Comparison of ENCODE assay signal across 2 fruit fly cellular contexts in the genomic region with DNA sequence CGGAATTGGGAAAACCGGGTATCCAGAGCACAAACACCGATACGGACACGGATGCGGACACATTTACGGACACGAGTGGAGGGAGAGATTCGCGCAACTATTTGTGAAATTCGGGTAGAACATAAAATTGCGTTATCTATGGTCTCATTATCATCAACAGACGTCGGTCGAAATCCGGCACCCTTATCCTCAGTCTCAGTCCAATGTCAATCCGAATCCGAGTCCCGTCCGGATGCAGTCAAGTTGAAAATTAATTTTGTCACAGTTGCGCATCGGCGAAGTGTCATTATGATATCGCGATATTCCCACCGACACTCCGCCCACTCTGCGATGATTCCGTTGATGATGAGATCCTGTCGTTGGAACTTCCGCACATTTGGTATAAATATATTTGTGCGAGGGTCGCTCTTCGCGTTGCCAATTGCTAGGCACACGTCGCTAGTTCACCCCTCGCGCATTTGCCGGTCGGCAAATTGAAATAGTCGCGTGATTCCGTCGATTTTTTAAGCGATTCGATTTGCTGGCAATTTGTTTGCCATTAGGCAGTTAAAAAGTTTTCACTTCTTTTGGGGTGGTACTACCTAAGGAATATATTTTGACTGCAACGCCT.
A peak's percentile ranks its signal among the peaks of the same experiment; 100 is the strongest.
TF ChIP-seq lines count a peak whose summit lies in the region.

No protein-coding gene starts in this region.

- no peak for TF ChIP-seq CTCF in whole organism, embryonic (GFP tag; optimal IDR thresholded peaks at IDR 0.05; lab: Kevin White, UChicago)

TF ChIP-seq in whole organism, adult, 20 proteins besides CTCF, POLR2A, EP300 and RAD21:
- TF ChIP-seq kay (GFP tag; lab: Kevin White, UChicago; ENCODE audit: borderline replicate concordance) (peak; percentile 37), toe (GFP tag; optimal IDR thresholded peaks at IDR 0.05; lab: Kevin White, UChicago) (no peak)

TF ChIP-seq in whole organism, embryonic, 481 proteins besides CTCF, POLR2A, EP300 and RAD21:
- peak; percentile 73 for TF ChIP-seq pros (GFP tag; optimal IDR thresholded peaks at IDR 0.05; lab: Kevin White, UChicago)
- TF ChIP-seq CG6689 (GFP tag; IDR thresholded peaks at IDR 0.05; lab: Robert Waterston, UW), result no peak
- TF ChIP-seq kni (GFP tag; optimal IDR thresholded peaks at IDR 0.05; lab: Kevin White, UChicago), result peak; percentile 59
- no peak for TF ChIP-seq CG4730 (GFP tag; IDR thresholded peaks at IDR 0.05; lab: Robert Waterston, UW)
- TF ChIP-seq gsb-n (tag; optimal IDR thresholded peaks at IDR 0.05; lab: Kevin White, UChicago), result peak; percentile 55
- no peak for TF ChIP-seq CkIIα-i1 (GFP tag; IDR thresholded peaks at IDR 0.05; lab: Robert Waterston, UW)
- TF ChIP-seq Hey (tag; optimal IDR thresholded peaks at IDR 0.05; lab: Kevin White, UChicago), result peak; percentile 42
- TF ChIP-seq Awh (GFP tag; IDR thresholded peaks at IDR 0.05; lab: Robert Waterston, UW), result 0 out of 2 replicates have a peak, but pooled peaks have one; percentile 11
- TF ChIP-seq sd (tag; optimal IDR thresholded peaks at IDR 0.05; lab: Kevin White, UChicago), result peak; percentile 0
- TF ChIP-seq CG8359 (GFP tag; optimal IDR thresholded peaks at IDR 0.05; lab: Kevin White, UChicago; ENCODE audit: borderline replicate concordance), result no peak
- TF ChIP-seq Ets65A (GFP tag; lab: Kevin White, UChicago), result peak; percentile 77
- peak; percentile 15 for TF ChIP-seq run (tag; optimal IDR thresholded peaks at IDR 0.05; lab: Kevin White, UChicago)
- TF ChIP-seq CG18476 (GFP tag; optimal IDR thresholded peaks at IDR 0.05; lab: Kevin White, UChicago), result peak; percentile 91
- no peak for TF ChIP-seq CG11247 (GFP tag; IDR thresholded peaks at IDR 0.05; lab: Robert Waterston, UW)

Comparison
In these comparisons a context has a peak if more than half of its experiments do, and no peak if none do; other contexts are left out.
1. Of the 1 proteins assayed by ChIP-seq in both whole organism, embryonic and whole organism, adult: peak only in whole organism, embryonic: none; only in whole organism, adult: kay; in both: none; in neither: 0.